Worm (Caenorhabditis elegans) whole organism, mixed stage, embryonic: ENCODE measurements around the gene epc-1.

Experiments used
- M03D4.4 ChIP-seq: sonication (generic microtip); optimal IDR thresholded peaks from 2 replicates; lab custom pipeline; 2017; ENCODE audit warnings: mild to moderate bottlenecking, missing genetic modification characterization, missing compliant biosample characterization
- bed-3 ChIP-seq: fragments of 200-800 bp; sonication (Bioruptor generic); optimal IDR thresholded peaks from 3 replicates; lab custom pipeline; 2018; ENCODE audit warnings: mild to moderate bottlenecking, missing genetic modification characterization, moderate library complexity, missing compliant biosample characterization
- blmp-1 ChIP-seq: fragments of 150-350 bp; optimal IDR thresholded peaks from 2 replicates; lab custom pipeline; 2014; ENCODE audit warnings: missing biosample characterization, missing genetic modification characterization
- ceh-39 ChIP-seq: fragments of 150-350 bp; optimal IDR thresholded peaks from 2 replicates; lab custom pipeline; 2014; ENCODE audit warnings: missing biosample characterization, missing genetic modification characterization
- ceh-43 ChIP-seq: fragments of 200-800 bp; sonication (Bioruptor generic); optimal IDR thresholded peaks from 2 replicates; lab custom pipeline; 2018; ENCODE audit warnings: mild to moderate bottlenecking, missing genetic modification characterization, moderate library complexity, missing compliant biosample characterization
- ceh-83 ChIP-seq: fragments of 200-800 bp; sonication (Bioruptor generic); optimal IDR thresholded peaks from 2 replicates; lab custom pipeline; 2018; ENCODE audit warnings: mild to moderate bottlenecking, missing genetic modification characterization, missing compliant biosample characterization
- ces-1 ChIP-seq: fragments of 150-350 bp; optimal IDR thresholded peaks from 2 replicates; lab custom pipeline; 2014; ENCODE audit warnings: missing biosample characterization, missing genetic modification reagents, missing genetic modification characterization
- cnd-1 ChIP-seq: fragments of 200-800 bp; sonication (Bioruptor generic); optimal IDR thresholded peaks from 2 replicates; lab custom pipeline; 2018; ENCODE audit warnings: mild to moderate bottlenecking, missing genetic modification characterization, missing compliant biosample characterization
- drap-1 ChIP-seq: fragments of 200-800 bp; sonication (Bioruptor generic); optimal IDR thresholded peaks from 3 replicates; lab custom pipeline; 2018; ENCODE audit warnings: mild to moderate bottlenecking, missing genetic modification characterization, missing compliant biosample characterization
- elt-1 ChIP-seq: sonication (generic microtip); optimal IDR thresholded peaks from 2 replicates; lab custom pipeline; 2017; ENCODE audit warnings: missing genetic modification characterization, mild to moderate bottlenecking, missing compliant biosample characterization, antibody characterized with exemption, moderate library complexity, borderline replicate concordance; ENCODE audit not compliant: insufficient read depth
- elt-3 ChIP-seq: fragments of 150-350 bp; optimal IDR thresholded peaks from 2 replicates; lab custom pipeline; 2014; ENCODE audit warnings: missing biosample characterization, missing genetic modification characterization
- flh-1 ChIP-seq: fragments of 200-800 bp; sonication (Bioruptor generic); optimal IDR thresholded peaks from 2 replicates; lab custom pipeline; 2018; ENCODE audit warnings: mild to moderate bottlenecking, missing genetic modification characterization, moderate library complexity, missing compliant biosample characterization
- ham-2 ChIP-seq: fragments of 200-800 bp; sonication (Bioruptor generic); optimal IDR thresholded peaks from 2 replicates; lab custom pipeline; 2018; ENCODE audit warnings: mild to moderate bottlenecking, missing genetic modification characterization, missing compliant biosample characterization
- hlh-1 ChIP-seq: fragments of 150-350 bp; optimal IDR thresholded peaks from 2 replicates; lab custom pipeline; 2014; ENCODE audit warnings: missing biosample characterization, missing genetic modification reagents, missing genetic modification characterization
- lin-13 ChIP-seq: fragments of 150-350 bp; optimal IDR thresholded peaks from 2 replicates; lab custom pipeline; 2014; ENCODE audit warnings: missing biosample characterization, missing genetic modification characterization
- lin-32 ChIP-seq: fragments of 200-800 bp; sonication (Bioruptor generic); optimal IDR thresholded peaks from 2 replicates; lab custom pipeline; 2018; ENCODE audit warnings: mild to moderate bottlenecking, missing genetic modification characterization, missing compliant biosample characterization
- lsy-2 ChIP-seq: fragments of 150-350 bp; optimal IDR thresholded peaks from 2 replicates; lab custom pipeline; 2014; ENCODE audit warnings: missing biosample characterization, missing genetic modification characterization
- mab-5 ChIP-seq: fragments of 150-350 bp; optimal IDR thresholded peaks from 2 replicates; lab custom pipeline; 2014; ENCODE audit warnings: missing biosample characterization, missing genetic modification characterization
- mep-1 ChIP-seq: fragments of 150-350 bp; optimal IDR thresholded peaks from 2 replicates; lab custom pipeline; 2017; ENCODE audit warnings: missing biosample characterization, missing genetic modification reagents, missing genetic modification characterization, inconsistent platforms
- mls-2 ChIP-seq: sonication (generic microtip); optimal IDR thresholded peaks from 2 replicates; lab custom pipeline; 2016; ENCODE audit warnings: mild to moderate bottlenecking, missing genetic modification characterization, moderate library complexity, missing compliant biosample characterization
- nhr-12 ChIP-seq: fragments of 150-350 bp; optimal IDR thresholded peaks from 2 replicates; lab custom pipeline; 2014; ENCODE audit warnings: missing biosample characterization, missing genetic modification characterization
- nhr-2 ChIP-seq: fragments of 150-350 bp; optimal IDR thresholded peaks from 2 replicates; lab custom pipeline; 2014; ENCODE audit warnings: missing biosample characterization, missing genetic modification characterization
- nhr-237 ChIP-seq: fragments of 150-350 bp; optimal IDR thresholded peaks from 2 replicates; lab custom pipeline; 2014; ENCODE audit warnings: missing biosample characterization, missing genetic modification characterization
- nhr-28 ChIP-seq: fragments of 150-350 bp; optimal IDR thresholded peaks from 2 replicates; lab custom pipeline; 2014; ENCODE audit warnings: missing biosample characterization, missing genetic modification characterization
- nhr-76 ChIP-seq: sonication (generic microtip); optimal IDR thresholded peaks from 2 replicates; lab custom pipeline; 2017; ENCODE audit warnings: missing biosample characterization, missing genetic modification characterization
- pha-4 ChIP-seq: fragments of 150-350 bp; optimal IDR thresholded peaks from 2 replicates; lab custom pipeline; 2018; ENCODE audit warnings: missing biosample characterization, missing genetic modification reagents, missing genetic modification characterization
- sem-2 ChIP-seq: fragments of 200-800 bp; sonication (Bioruptor generic); optimal IDR thresholded peaks from 2 replicates; lab custom pipeline; 2018; ENCODE audit warnings: mild to moderate bottlenecking, missing genetic modification characterization, missing compliant biosample characterization
- sptf-1 ChIP-seq: sonication (generic microtip); optimal IDR thresholded peaks from 2 replicates; lab custom pipeline; 2017; ENCODE audit warnings: mild to moderate bottlenecking, missing genetic modification characterization, moderate library complexity, missing compliant biosample characterization
- tbx-8 ChIP-seq: fragments of 200-800 bp; sonication (Bioruptor generic); optimal IDR thresholded peaks from 2 replicates; lab custom pipeline; 2018; ENCODE audit warnings: mild to moderate bottlenecking, missing genetic modification characterization, moderate library complexity, missing compliant biosample characterization
- unc-120 ChIP-seq: sonication (generic microtip); optimal IDR thresholded peaks from 2 replicates; lab custom pipeline; 2017; ENCODE audit warnings: missing genetic modification characterization, missing compliant biosample characterization; ENCODE audit not compliant: poor library complexity, severe bottlenecking
- unc-39 ChIP-seq: fragments of 150-350 bp; optimal IDR thresholded peaks from 2 replicates; lab custom pipeline; 2014; ENCODE audit warnings: missing biosample characterization, missing genetic modification characterization
- unc-62 ChIP-seq: fragments of 150-350 bp; optimal IDR thresholded peaks from 2 replicates; lab custom pipeline; 2014; ENCODE audit warnings: missing biosample characterization, missing genetic modification reagents, missing genetic modification characterization
- zip-8 ChIP-seq: fragments of 150-350 bp; optimal IDR thresholded peaks from 2 replicates; lab custom pipeline; 2014; ENCODE audit warnings: missing biosample characterization, missing genetic modification characterization
- ztf-11 ChIP-seq: fragments of 150-350 bp; optimal IDR thresholded peaks from 2 replicates; lab custom pipeline; 2014; ENCODE audit warnings: missing biosample characterization, missing genetic modification characterization

Gene epc-1

DNA sequence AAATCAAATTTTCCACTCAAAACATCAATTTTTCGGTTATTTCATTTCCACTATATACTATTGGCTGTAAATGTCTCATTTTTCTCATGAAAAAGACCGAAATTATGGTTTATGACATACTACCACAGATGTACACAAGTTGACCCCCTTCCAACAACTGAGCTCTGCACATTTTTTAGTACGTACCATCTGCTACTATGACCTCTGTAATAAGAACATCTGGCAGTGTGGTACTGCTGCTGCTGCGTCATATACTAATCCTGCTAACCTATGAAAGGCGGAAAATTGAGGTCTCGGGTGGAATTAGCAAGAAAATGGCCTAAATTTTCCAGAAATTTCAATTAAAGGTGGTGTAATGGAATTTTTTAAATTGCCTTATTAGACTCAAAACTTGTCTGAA lies 3.0 kb upstream of the epc-1 start:
- TF ChIP-seq hlh-1 (tag; lab: Kevin White, UChicago) = no peak
- TF ChIP-seq ham-2 = no peak
- no peak for TF ChIP-seq unc-39
- no peak for TF ChIP-seq sem-2 (GFP tag; lab: Kevin White, UChicago)
- no peak for TF ChIP-seq pha-4 (tag; lab: Kevin White, UChicago)
- no peak for TF ChIP-seq lsy-2 (tag; lab: Kevin White, UChicago)
- no peak for TF ChIP-seq mls-2 (tag; lab: Kevin White, UChicago)
- peak; percentile 82 for TF ChIP-seq lin-32 (GFP tag; lab: Kevin White, UChicago)
- no peak for TF ChIP-seq lin-13 (tag; lab: Kevin White, UChicago)
- TF ChIP-seq ztf-11 = no peak
- TF ChIP-seq nhr-12 (tag; lab: Kevin White, UChicago) = no peak
- TF ChIP-seq flh-1 (GFP tag; lab: Kevin White, UChicago) = no peak
- no peak for TF ChIP-seq tbx-8
- TF ChIP-seq mab-5 (tag; lab: Kevin White, UChicago) = no peak
- TF ChIP-seq zip-8 = no peak
- TF ChIP-seq ceh-83 (GFP tag; lab: Kevin White, UChicago) = no peak
- no peak for TF ChIP-seq sptf-1 (tag; lab: Kevin White, UChicago)
- TF ChIP-seq nhr-2 = peak; percentile 81
- TF ChIP-seq cnd-1 (tag; lab: Kevin White, UChicago) = peak; percentile 96
- TF ChIP-seq ceh-43 (GFP tag; lab: Kevin White, UChicago) = no peak
- no peak for TF ChIP-seq drap-1
- no peak for TF ChIP-seq ceh-39 (tag; lab: Kevin White, UChicago)

DNA sequence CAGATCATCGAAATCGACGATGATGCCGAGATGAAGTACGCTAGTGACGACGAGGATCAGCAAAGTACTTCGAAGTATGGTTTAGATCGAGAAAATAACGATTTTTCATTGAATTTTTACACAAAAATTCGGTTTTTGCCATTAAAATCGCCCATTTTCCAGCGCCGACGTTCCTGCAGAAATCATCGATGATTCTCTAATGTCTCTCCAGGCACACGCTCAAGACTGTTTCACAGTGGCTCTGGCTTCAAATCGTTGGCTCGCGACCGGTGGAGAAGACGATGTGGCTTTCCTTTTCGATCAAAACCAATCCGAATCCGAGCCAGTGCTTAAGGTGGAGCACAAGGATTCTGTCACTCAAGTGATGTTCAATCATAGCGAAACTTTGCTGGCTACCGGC lies 1.0 kb upstream of the epc-1 start:
- no peak for TF ChIP-seq mls-2 (tag; lab: Kevin White, UChicago)
- TF ChIP-seq hlh-1 (tag; lab: Kevin White, UChicago) = no peak
- no peak for TF ChIP-seq mab-5 (tag; lab: Kevin White, UChicago)
- TF ChIP-seq zip-8 = no peak
- no peak for TF ChIP-seq elt-3 (tag; lab: Kevin White, UChicago)
- TF ChIP-seq sem-2 (GFP tag; lab: Kevin White, UChicago) = no peak
- TF ChIP-seq ces-1 = no peak
- TF ChIP-seq elt-1 (tag; lab: Kevin White, UChicago) = no peak
- TF ChIP-seq nhr-12 (tag; lab: Kevin White, UChicago) = no peak
- TF ChIP-seq sptf-1 (tag; lab: Kevin White, UChicago) = no peak
- no peak for TF ChIP-seq blmp-1 (tag; lab: Kevin White, UChicago)
- no peak for TF ChIP-seq bed-3 (GFP tag; lab: Kevin White, UChicago)
- no peak for TF ChIP-seq cnd-1 (tag; lab: Kevin White, UChicago)

DNA sequence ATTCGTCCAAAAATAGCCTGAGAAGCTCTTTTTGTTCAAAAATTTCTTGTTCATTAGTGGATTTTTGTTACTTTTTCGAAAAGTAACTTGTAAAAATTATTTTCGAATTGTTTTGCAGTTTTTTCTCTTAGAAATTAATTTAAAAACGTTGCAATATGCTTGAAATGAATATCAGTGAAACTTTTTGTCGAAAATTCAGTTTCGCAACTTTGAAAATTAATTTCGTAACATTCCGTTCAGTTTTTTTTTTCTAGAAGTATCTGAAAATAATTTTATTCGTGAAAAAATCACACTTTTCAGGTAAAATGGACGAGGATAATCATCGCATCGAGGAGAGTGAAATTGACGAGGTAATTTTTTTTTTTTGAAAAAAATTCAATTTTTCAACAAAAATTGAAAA lies 603 bp upstream of the epc-1 start, which contains the start of gene Y111B2A.12:
Gene Y111B2A.12 (plus strand): TSS at position 301 of the 400 bp plus-strand sequence.
- TF ChIP-seq nhr-28 (tag; lab: Kevin White, UChicago) (no peak), lsy-2 (tag; lab: Kevin White, UChicago) (no peak), M03D4.4 (tag; lab: Kevin White, UChicago) (no peak), nhr-237 (tag; lab: Kevin White, UChicago) (no peak), nhr-76 (tag; lab: Kevin White, UChicago) (no peak), unc-62 (no peak), mep-1 (tag; lab: Kevin White, UChicago) (no peak), tbx-8 (no peak), ham-2 (no peak), flh-1 (GFP tag; lab: Kevin White, UChicago) (no peak), blmp-1 (tag; lab: Kevin White, UChicago) (no peak), drap-1 (no peak), ces-1 (no peak), lin-32 (GFP tag; lab: Kevin White, UChicago) (no peak), mab-5 (tag; lab: Kevin White, UChicago) (no peak), unc-120 (no peak), nhr-2 (no peak), zip-8 (no peak)
- TF ChIP-seq, all 35 proteins: peak for 0

ce11 chrIII:12607302-12607701 lies 1.1 kb downstream of the epc-1 start:
- TF ChIP-seq zip-8 (peak; percentile 21), elt-1 (tag; lab: Kevin White, UChicago) (no peak), unc-120 (no peak), lsy-2 (tag; lab: Kevin White, UChicago) (no peak), nhr-2 (peak; percentile 68)
- TF ChIP-seq, all 35 proteins: peak for 2
